Fruit fly (Drosophila melanogaster) whole organism, embryonic: ENCODE results near the gene CG43049.

ENCODE experiments used
- ATbp ChIP-seq: fragments of 200-800 bp; sonication (Bioruptor generic); optimal IDR thresholded peaks from 2 replicates; lab custom pipeline; 2017; ENCODE audit warnings: missing biosample characterization, mild to moderate bottlenecking, missing genetic modification characterization, missing genetic modification reagents
- Atf6 ChIP-seq: fragments of 200-800 bp; sonication (Bioruptor generic); IDR thresholded peaks from 2 replicates; pipeline ENCODE4 v1.3.6; 2022; ENCODE audit warnings: missing biosample characterization, missing genetic modification characterization
- CG12155 ChIP-seq: fragments of 200-800 bp; sonication (Bioruptor generic); optimal IDR thresholded peaks from 3 replicates; lab custom pipeline; 2016; ENCODE audit warnings: missing biosample characterization, missing genetic modification characterization
- CG12236 ChIP-seq: fragments of 200-800 bp; sonication (Bioruptor generic); optimal IDR thresholded peaks from 2 replicates; lab custom pipeline; 2016; ENCODE audit warnings: missing biosample characterization, missing genetic modification characterization
- CG12659 ChIP-seq: fragments of 200-800 bp; sonication (Bioruptor generic); optimal IDR thresholded peaks from 3 replicates; lab custom pipeline; 2017; ENCODE audit warnings: mild to moderate bottlenecking, missing biosample characterization, missing genetic modification reagents, missing genetic modification characterization
- CG14014 ChIP-seq: fragments of 200-800 bp; sonication (Bioruptor generic); IDR thresholded peaks from 2 replicates; pipeline ENCODE4 v1.3.6; 2022; ENCODE audit warnings: missing biosample characterization, missing genetic modification characterization
- CG14965 ChIP-seq: fragments of 200-800 bp; sonication (Bioruptor generic); optimal IDR thresholded peaks from 2 replicates; lab custom pipeline; 2016; ENCODE audit warnings: missing biosample characterization, missing genetic modification characterization, borderline replicate concordance
- CG15269 ChIP-seq: fragments of 200-800 bp; sonication (Bioruptor generic); optimal IDR thresholded peaks from 2 replicates; lab custom pipeline; 2018; ENCODE audit warnings: missing biosample characterization, mild to moderate bottlenecking, missing genetic modification characterization, moderate library complexity
- CG1602 ChIP-seq: fragments of 200-800 bp; sonication (Bioruptor generic); optimal IDR thresholded peaks from 3 replicates; lab custom pipeline; 2016; ENCODE audit warnings: missing biosample characterization, missing genetic modification characterization
- CG16779 ChIP-seq: fragments of 200-800 bp; sonication (Bioruptor generic); IDR thresholded peaks from 2 replicates; pipeline ENCODE4 v1.3.6; 2022; ENCODE audit warnings: missing biosample characterization, missing genetic modification characterization
- CG18011 ChIP-seq: fragments of 200-800 bp; sonication (Bioruptor generic); optimal IDR thresholded peaks from 2 replicates; lab custom pipeline; 2017; ENCODE audit warnings: missing biosample characterization, missing genetic modification characterization, mild to moderate bottlenecking, moderate library complexity, missing genotype
- CG18764 ChIP-seq: fragments of 200-800 bp; sonication (Bioruptor generic); optimal IDR thresholded peaks from 3 replicates; lab custom pipeline; 2016; ENCODE audit warnings: missing biosample characterization, missing genetic modification characterization
- CG2202 ChIP-seq: fragments of 200-800 bp; sonication (Bioruptor generic); optimal IDR thresholded peaks from 2 replicates; lab custom pipeline; 2018; ENCODE audit warnings: missing biosample characterization, mild to moderate bottlenecking, missing genetic modification characterization
- CG31388 ChIP-seq: fragments of 200-800 bp; sonication (Bioruptor generic); optimal IDR thresholded peaks from 2 replicates; lab custom pipeline; 2016; ENCODE audit warnings: missing biosample characterization, missing genetic modification characterization
- CG33557 ChIP-seq: fragments of 200-800 bp; sonication (Bioruptor generic); optimal IDR thresholded peaks from 2 replicates; lab custom pipeline; 2019; ENCODE audit warnings: missing biosample characterization, mild to moderate bottlenecking, missing genetic modification characterization, moderate library complexity
- CG8281 ChIP-seq: fragments of 200-800 bp; sonication (Bioruptor generic); optimal IDR thresholded peaks from 2 replicates; lab custom pipeline; 2018; ENCODE audit warnings: missing biosample characterization, mild to moderate bottlenecking, missing genetic modification characterization, moderate library complexity
- CG8388 ChIP-seq: fragments of 200-800 bp; sonication (Bioruptor generic); optimal IDR thresholded peaks from 2 replicates; lab custom pipeline; 2019; ENCODE audit warnings: missing biosample characterization, mild to moderate bottlenecking, missing genetic modification characterization, moderate library complexity
- CG9609 ChIP-seq: fragments of 200-800 bp; sonication (Bioruptor generic); optimal IDR thresholded peaks from 3 replicates; lab custom pipeline; 2016; ENCODE audit warnings: missing biosample characterization, missing genetic modification characterization
- CG9797 ChIP-seq: fragments of 200-800 bp; sonication (Bioruptor generic); optimal IDR thresholded peaks from 3 replicates; lab custom pipeline; 2018; ENCODE audit warnings: missing biosample characterization, mild to moderate bottlenecking, missing genetic modification characterization
- D ChIP-seq, 2 experiments: fragments of 200-800 bp in 1 of 2; fragments of >200 bp in 1 of 2; sonication (Bioruptor generic) in 1 of 2; optimal IDR thresholded peaks; 2 replicates in 1 of 2; 3 replicates in 1 of 2; lab custom pipeline; 2017; ENCODE audit warnings: mild to moderate bottlenecking in 1 of 2, missing biosample characterization in 1 of 2, missing genetic modification characterization in 1 of 2, missing genetic modification reagents in 1 of 2
- Deaf1 ChIP-seq: fragments of 200-800 bp; optimal IDR thresholded peaks from 3 replicates; lab custom pipeline; 2019; ENCODE audit warnings: missing biosample characterization, mild to moderate bottlenecking, missing genetic modification characterization, moderate library complexity
- Doc3 ChIP-seq: fragments of 200-800 bp; sonication (Bioruptor generic); IDR thresholded peaks from 3 replicates; pipeline ENCODE4 v1.3.6; 2022; ENCODE audit warnings: missing biosample characterization, missing genetic modification characterization; ENCODE audit not compliant: partially characterized antibody
- E2f1 ChIP-seq: fragments of 200-800 bp; sonication (Bioruptor generic); IDR thresholded peaks from 2 replicates; pipeline ENCODE4 v1.3.6; 2022; ENCODE audit warnings: missing biosample characterization, missing genetic modification characterization
- Fer1 ChIP-seq: fragments of 200-800 bp; sonication (Bioruptor generic); optimal IDR thresholded peaks from 2 replicates; lab custom pipeline; 2017; ENCODE audit warnings: missing biosample characterization, mild to moderate bottlenecking, missing genetic modification characterization
- GATAe ChIP-seq: fragments of 200-800 bp; sonication (Bioruptor generic); conservative IDR thresholded peaks from 2 replicates; pipeline ENCODE4 v1.3.6; 2022; ENCODE audit warnings: missing biosample characterization, missing genetic modification characterization
- H15 ChIP-seq: fragments of 200-800 bp; sonication (Bioruptor generic); IDR thresholded peaks from 3 replicates; pipeline ENCODE4 v1.3.6; 2022; ENCODE audit warnings: missing biosample characterization, missing genetic modification characterization
- MBD-R2 ChIP-seq: fragments of 200-800 bp; sonication (Bioruptor generic); IDR thresholded peaks from 2 replicates; pipeline ENCODE4 v1.3.6; 2022; ENCODE audit warnings: missing biosample characterization, missing genetic modification characterization
- Oli ChIP-seq: fragments of 200-800 bp; sonication (Bioruptor generic); optimal IDR thresholded peaks from 2 replicates; lab custom pipeline; 2018; ENCODE audit warnings: missing biosample characterization, mild to moderate bottlenecking, missing genetic modification characterization, moderate library complexity
- Tbp ChIP-seq: fragments of >200 bp; optimal IDR thresholded peaks from 2 replicates; lab custom pipeline; 2018; ENCODE audit warnings: missing biosample characterization, missing genetic modification characterization
- Usf ChIP-seq: fragments of 200-800 bp; sonication (Bioruptor generic); optimal IDR thresholded peaks from 2 replicates; lab custom pipeline; 2017; ENCODE audit warnings: missing genotype, missing biosample characterization, missing genetic modification characterization
- caup ChIP-seq: fragments of 200-800 bp; sonication (Bioruptor generic); optimal IDR thresholded peaks from 3 replicates; lab custom pipeline; 2017; ENCODE audit warnings: missing biosample characterization, mild to moderate bottlenecking, missing genetic modification characterization, moderate library complexity; ENCODE audit not compliant: severe bottlenecking
- croc ChIP-seq: fragments of 200-800 bp; sonication (Bioruptor generic); conservative IDR thresholded peaks from 3 replicates; pipeline ENCODE4 v1.3.6; 2022; ENCODE audit warnings: missing biosample characterization, missing genetic modification characterization
- cwo ChIP-seq: fragments of 200-800 bp; sonication (Bioruptor generic); optimal IDR thresholded peaks from 3 replicates; lab custom pipeline; 2017; ENCODE audit warnings: missing biosample characterization, missing genetic modification characterization, mild to moderate bottlenecking, moderate library complexity, missing genetic modification reagents
- dati ChIP-seq: fragments of 200-800 bp; sonication (Bioruptor generic); IDR thresholded peaks from 2 replicates; pipeline ENCODE4 v1.3.6; 2022; ENCODE audit warnings: missing biosample characterization, missing genetic modification characterization
- gce ChIP-seq: fragments of 200-800 bp; sonication (Bioruptor generic); IDR thresholded peaks from 3 replicates; pipeline ENCODE4 v1.3.6; 2022; ENCODE audit warnings: missing biosample characterization, missing genetic modification characterization
- her ChIP-seq: fragments of 200-800 bp; sonication (Bioruptor generic); optimal IDR thresholded peaks from 2 replicates; lab custom pipeline; 2016; ENCODE audit warnings: missing biosample characterization, missing genetic modification characterization
- insv ChIP-seq, 2 experiments: fragments of 200-800 bp; sonication (Bioruptor generic); optimal IDR thresholded peaks; 3 replicates each; lab custom pipeline; 2016 to 2018; ENCODE audit warnings: missing biosample characterization in 2 of 2, missing genetic modification characterization in 2 of 2
- lab ChIP-seq: fragments of 200-800 bp; sonication (Bioruptor generic); optimal IDR thresholded peaks from 3 replicates; lab custom pipeline; 2017; ENCODE audit warnings: missing biosample characterization, missing genetic modification characterization, mild to moderate bottlenecking, moderate library complexity, missing genetic modification reagents
- mam ChIP-seq: fragments of 200-800 bp; sonication (Bioruptor generic); optimal IDR thresholded peaks from 3 replicates; lab custom pipeline; 2016; ENCODE audit warnings: missing biosample characterization, missing genetic modification characterization
- mld ChIP-seq: fragments of 200-800 bp; sonication (Bioruptor generic); IDR thresholded peaks from 3 replicates; pipeline ENCODE4 v1.3.6; 2022; ENCODE audit warnings: missing biosample characterization, missing genetic modification characterization; ENCODE audit not compliant: partially characterized antibody
- pb ChIP-seq: fragments of 200-800 bp; sonication (Bioruptor generic); optimal IDR thresholded peaks from 3 replicates; lab custom pipeline; 2016; ENCODE audit warnings: missing biosample characterization, missing genetic modification characterization
- ranshi ChIP-seq: fragments of 200-800 bp; sonication (Bioruptor generic); IDR thresholded peaks from 2 replicates; pipeline ENCODE4 v1.3.6; 2022; ENCODE audit warnings: missing biosample characterization, missing genetic modification characterization
- slou ChIP-seq: fragments of 200-800 bp; sonication (Bioruptor generic); optimal IDR thresholded peaks from 3 replicates; lab custom pipeline; 2016; ENCODE audit warnings: missing biosample characterization, missing genetic modification characterization
- slp2 ChIP-seq: fragments of 200-800 bp; sonication (Bioruptor generic); optimal IDR thresholded peaks from 2 replicates; lab custom pipeline; 2016; ENCODE audit warnings: missing biosample characterization, missing genetic modification characterization
- sna ChIP-seq: fragments of 200-800 bp; sonication (Bioruptor generic); IDR thresholded peaks from 2 replicates; pipeline ENCODE4 v1.3.6; 2022; ENCODE audit warnings: missing biosample characterization, missing genetic modification characterization; ENCODE audit not compliant: partially characterized antibody
- vfl ChIP-seq: fragments of 200-800 bp; sonication (Bioruptor generic); optimal IDR thresholded peaks from 2 replicates; lab custom pipeline; 2016; ENCODE audit warnings: missing biosample characterization, missing genetic modification characterization
- zfh2 ChIP-seq: fragments of 200-800 bp; sonication (Bioruptor generic); optimal IDR thresholded peaks from 2 replicates; lab custom pipeline; 2016; ENCODE audit warnings: missing biosample characterization, missing genetic modification characterization

CG43049 gene

dm6 chr3L:18890283-18891175, 34.4 kb upstream of the CG43049 start, which contains the start of gene CG3961 (continued):
- TF ChIP-seq CG14965 (GFP tag; lab: Kevin White, UChicago) (no peak), vfl (GFP tag; lab: Kevin White, UChicago) (peak; percentile 83), insv (GFP tag; optimal IDR thresholded peaks at IDR 0.05; lab: Kevin White, UChicago) (peak in 1 of 2 experiments; percentile 74), lab (GFP tag; lab: Kevin White, UChicago) (peak; percentile 97), croc (GFP tag; lab: Robert Waterston, UW) (peak; percentile 96), zfh2 (GFP tag; lab: Kevin White, UChicago) (peak; percentile 52), CG31388 (GFP tag; lab: Kevin White, UChicago) (peak; percentile 81), Tbp (GFP tag; lab: Kevin White, UChicago) (no peak), CG9797 (GFP tag; lab: Kevin White, UChicago) (peak; percentile 56), H15 (GFP tag; lab: Robert Waterston, UW) (peak; percentile 80), Doc3 (no peak), CG33557 (GFP tag; lab: Kevin White, UChicago) (peak; percentile 98), sna (GFP tag; lab: Robert Waterston, UW) (no peak; the same call in 1 of the 2 replicates), CG8388 (GFP tag; lab: Kevin White, UChicago) (peak; percentile 98), E2f1 (peak; percentile 90), Deaf1 (tag; lab: Kevin White, UChicago) (peak; percentile 86), Usf (GFP tag; lab: Kevin White, UChicago) (peak; percentile 91), ranshi (GFP tag; lab: Robert Waterston, UW) (peak; percentile 88), Fer1 (GFP tag; lab: Kevin White, UChicago) (peak; percentile 96), CG12659 (GFP tag; lab: Kevin White, UChicago) (peak; percentile 99), CG18764 (GFP tag; lab: Kevin White, UChicago) (peak; percentile 93), ATbp (peak; percentile 96), slou (GFP tag; lab: Kevin White, UChicago) (peak; percentile 91), CG8281 (tag; lab: Kevin White, UChicago) (peak; percentile 91), mld (GFP tag; lab: Robert Waterston, UW) (no peak), Atf6 (GFP tag; lab: Robert Waterston, UW) (peak; percentile 89), CG1602 (GFP tag; lab: Kevin White, UChicago) (peak; percentile 98), CG12236 (GFP tag; lab: Kevin White, UChicago) (peak; percentile 76), dati (GFP tag; lab: Robert Waterston, UW) (peak; percentile 49), gce (GFP tag; lab: Robert Waterston, UW) (peak; percentile 74; the same call in 1 of the 3 replicates), CG9609 (peak; percentile 83), slp2 (peak; percentile 84), D (optimal IDR thresholded peaks at IDR 0.05; lab: Kevin White, UChicago) (no peak), D (GFP tag; optimal IDR thresholded peaks at IDR 0.05; lab: Kevin White, UChicago) (peak; percentile 99), CG14014 (peak; percentile 88), caup (GFP tag; lab: Kevin White, UChicago) (peak; percentile 94), CG16779 (peak; percentile 61; the same call in 1 of the 2 replicates), GATAe (peak; percentile 66), MBD-R2 (peak; percentile 44; the same call in 1 of the 2 replicates), cwo (GFP tag; lab: Kevin White, UChicago) (peak; percentile 97), CG2202 (peak; percentile 98), CG15269 (tag; lab: Kevin White, UChicago) (peak; percentile 97), pb (GFP tag; lab: Kevin White, UChicago) (peak; percentile 55), mam (GFP tag; lab: Kevin White, UChicago) (peak; percentile 82), CG18011 (GFP tag; lab: Kevin White, UChicago) (peak; percentile 82), CG12155 (GFP tag; lab: Kevin White, UChicago) (peak; percentile 89), Oli (tag; lab: Kevin White, UChicago) (peak; percentile 98), her (GFP tag; lab: Kevin White, UChicago) (peak; percentile 60)
